Fruit fly (Drosophila melanogaster) whole organism, embryonic: ENCODE data around the gene dsd.

ENCODE experiments used
- Abd-B ChIP-seq: fragments of 200-800 bp; sonication (Bioruptor generic); optimal IDR thresholded peaks from 2 replicates; lab custom pipeline; 2018; ENCODE audit warnings: missing biosample characterization, mild to moderate bottlenecking, missing genetic modification characterization, moderate library complexity
- BEAF-32 ChIP-seq: fragments of 200-800 bp; sonication (Bioruptor generic); optimal IDR thresholded peaks from 3 replicates; lab custom pipeline; 2017; ENCODE audit warnings: missing biosample characterization, missing genetic modification characterization, mild to moderate bottlenecking, moderate library complexity, missing genetic modification reagents
- CG10979 ChIP-seq: fragments of 200-800 bp; sonication (Bioruptor generic); optimal IDR thresholded peaks from 2 replicates; lab custom pipeline; 2018; ENCODE audit warnings: missing biosample characterization, mild to moderate bottlenecking, missing genetic modification characterization, moderate library complexity
- CG11695 ChIP-seq: fragments of 200-800 bp; sonication (Bioruptor generic); IDR thresholded peaks from 3 replicates; pipeline ENCODE4 v1.3.6; 2022; ENCODE audit warnings: missing biosample characterization, missing genetic modification characterization
- CG12219 ChIP-seq: fragments of 200-800 bp; sonication (Bioruptor generic); optimal IDR thresholded peaks from 3 replicates; lab custom pipeline; 2018; ENCODE audit warnings: missing biosample characterization, mild to moderate bottlenecking, missing genetic modification characterization
- CG12236 ChIP-seq: fragments of 200-800 bp; sonication (Bioruptor generic); optimal IDR thresholded peaks from 2 replicates; lab custom pipeline; 2016; ENCODE audit warnings: missing biosample characterization, missing genetic modification characterization
- CG12769 ChIP-seq: fragments of 200-800 bp; sonication (Bioruptor generic); optimal IDR thresholded peaks from 2 replicates; lab custom pipeline; 2019; ENCODE audit warnings: missing biosample characterization, mild to moderate bottlenecking, missing genetic modification characterization, moderate library complexity
- CG15696 ChIP-seq: fragments of 200-800 bp; sonication (Bioruptor generic); optimal IDR thresholded peaks from 2 replicates; lab custom pipeline; 2019; ENCODE audit warnings: missing biosample characterization, mild to moderate bottlenecking, missing genetic modification characterization, moderate library complexity
- CG1602 ChIP-seq: fragments of 200-800 bp; sonication (Bioruptor generic); optimal IDR thresholded peaks from 3 replicates; lab custom pipeline; 2016; ENCODE audit warnings: missing biosample characterization, missing genetic modification characterization
- CG1792 ChIP-seq: fragments of 200-800 bp; sonication (Bioruptor generic); optimal IDR thresholded peaks from 2 replicates; lab custom pipeline; 2016; ENCODE audit warnings: missing biosample characterization, missing genetic modification characterization
- CG18262 ChIP-seq: fragments of 200-800 bp; optimal IDR thresholded peaks from 3 replicates; lab custom pipeline; 2019; ENCODE audit warnings: missing biosample characterization, mild to moderate bottlenecking, missing genetic modification characterization, moderate library complexity
- CG1832 ChIP-seq: fragments of 200-800 bp; sonication (Bioruptor generic); optimal IDR thresholded peaks from 2 replicates; lab custom pipeline; 2017; ENCODE audit warnings: missing biosample characterization, mild to moderate bottlenecking, missing genetic modification characterization, inconsistent platforms
- CG18476 ChIP-seq: fragments of 200-800 bp; sonication (Bioruptor generic); optimal IDR thresholded peaks from 2 replicates; lab custom pipeline; 2016; ENCODE audit warnings: missing biosample characterization, mild to moderate bottlenecking, missing genetic modification characterization
- CG6272 ChIP-seq: fragments of 200-800 bp; sonication (Bioruptor generic); IDR thresholded peaks from 2 replicates; pipeline ENCODE4 v1.3.6; 2022; ENCODE audit warnings: missing biosample characterization, missing genetic modification characterization
- CG7271 ChIP-seq: fragments of 200-800 bp; sonication (Bioruptor generic); optimal IDR thresholded peaks from 2 replicates; lab custom pipeline; 2018; ENCODE audit warnings: missing biosample characterization, mild to moderate bottlenecking, missing genetic modification characterization, moderate library complexity
- CG7556 ChIP-seq: fragments of 200-800 bp; sonication (Bioruptor generic); optimal IDR thresholded peaks from 2 replicates; lab custom pipeline; 2017; ENCODE audit warnings: missing biosample characterization, mild to moderate bottlenecking, missing genetic modification characterization
- CG8359 ChIP-seq: fragments of 200-800 bp; sonication (Bioruptor generic); optimal IDR thresholded peaks from 2 replicates; lab custom pipeline; 2017; ENCODE audit warnings: missing biosample characterization, mild to moderate bottlenecking, missing genetic modification characterization, borderline replicate concordance
- CG9609 ChIP-seq: fragments of 200-800 bp; sonication (Bioruptor generic); optimal IDR thresholded peaks from 3 replicates; lab custom pipeline; 2016; ENCODE audit warnings: missing biosample characterization, missing genetic modification characterization
- CrebB ChIP-seq: fragments of 200-800 bp; sonication (Bioruptor generic); optimal IDR thresholded peaks from 3 replicates; lab custom pipeline; 2018; ENCODE audit warnings: missing biosample characterization, mild to moderate bottlenecking, missing genetic modification characterization
- D19A ChIP-seq: fragments of 200-800 bp; optimal IDR thresholded peaks from 3 replicates; lab custom pipeline; 2019; ENCODE audit warnings: missing biosample characterization, mild to moderate bottlenecking, missing genetic modification characterization, moderate library complexity
- Dad ChIP-seq: fragments of 200-800 bp; sonication (Bioruptor generic); optimal IDR thresholded peaks from 3 replicates; lab custom pipeline; 2016; ENCODE audit warnings: missing biosample characterization, missing genetic modification characterization
- Dek ChIP-seq: fragments of 200-800 bp; sonication (Bioruptor generic); optimal IDR thresholded peaks from 3 replicates; lab custom pipeline; 2019; ENCODE audit warnings: missing biosample characterization, mild to moderate bottlenecking, missing genetic modification characterization, moderate library complexity
- HmgD ChIP-seq: fragments of 200-800 bp; sonication (Bioruptor generic); optimal IDR thresholded peaks from 3 replicates; lab custom pipeline; 2016; ENCODE audit warnings: missing biosample characterization, missing genetic modification characterization
- MBD-R2 ChIP-seq: fragments of 200-800 bp; sonication (Bioruptor generic); IDR thresholded peaks from 2 replicates; pipeline ENCODE4 v1.3.6; 2022; ENCODE audit warnings: missing biosample characterization, missing genetic modification characterization
- Meics ChIP-seq: fragments of 200-800 bp; sonication (Bioruptor generic); optimal IDR thresholded peaks from 2 replicates; lab custom pipeline; 2017; ENCODE audit warnings: missing biosample characterization, mild to moderate bottlenecking, missing genetic modification characterization
- NC2β ChIP-seq: fragments of 200-800 bp; sonication (Bioruptor generic); optimal IDR thresholded peaks from 2 replicates; lab custom pipeline; 2016; ENCODE audit warnings: missing biosample characterization, missing genetic modification characterization
- Ptx1 ChIP-seq: fragments of 200-800 bp; sonication (Bioruptor generic); IDR thresholded peaks from 2 replicates; pipeline ENCODE4 v1.3.6; 2022; ENCODE audit warnings: missing biosample characterization, missing genetic modification characterization
- Sox102F ChIP-seq: fragments of 200-800 bp; sonication (Bioruptor generic); optimal IDR thresholded peaks from 2 replicates; lab custom pipeline; 2018; ENCODE audit warnings: missing biosample characterization, mild to moderate bottlenecking, missing genetic modification characterization, moderate library complexity
- Xrp1 ChIP-seq: fragments of 200-800 bp; sonication (Bioruptor generic); IDR thresholded peaks from 2 replicates; pipeline ENCODE4 v1.3.6; 2022; ENCODE audit warnings: missing biosample characterization, missing genetic modification characterization
- bbx ChIP-seq: fragments of 200-800 bp; sonication (Bioruptor generic); IDR thresholded peaks from 2 replicates; pipeline ENCODE4 v1.3.6; 2022; ENCODE audit warnings: missing biosample characterization, missing genetic modification characterization; ENCODE audit not compliant: partially characterized antibody
- cad ChIP-seq: fragments of >200 bp; optimal IDR thresholded peaks from 2 replicates; lab custom pipeline; 2017; ENCODE audit warnings: missing biosample characterization, missing genetic modification characterization
- croc ChIP-seq: fragments of 200-800 bp; sonication (Bioruptor generic); conservative IDR thresholded peaks from 3 replicates; pipeline ENCODE4 v1.3.6; 2022; ENCODE audit warnings: missing biosample characterization, missing genetic modification characterization
- da ChIP-seq: fragments of 200-800 bp; sonication (Bioruptor generic); optimal IDR thresholded peaks from 2 replicates; lab custom pipeline; 2016; ENCODE audit warnings: missing biosample characterization, missing genetic modification characterization
- emc ChIP-seq: fragments of 200-800 bp; sonication (Bioruptor generic); optimal IDR thresholded peaks from 2 replicates; lab custom pipeline; 2016; ENCODE audit warnings: missing biosample characterization, missing genetic modification characterization
- esg ChIP-seq: fragments of 200-800 bp; sonication (Bioruptor generic); conservative IDR thresholded peaks from 2 replicates; pipeline ENCODE4 v1.3.6; 2022; ENCODE audit warnings: missing biosample characterization, missing genetic modification characterization
- eve ChIP-seq, 2 experiments: fragments of >200 bp; optimal IDR thresholded peaks; 2 replicates each; lab custom pipeline; 2017; ENCODE audit warnings: missing biosample characterization in 2 of 2, missing genetic modification characterization in 2 of 2
- ftz-f1 ChIP-seq: fragments of 200-800 bp; sonication (Bioruptor generic); optimal IDR thresholded peaks from 2 replicates; lab custom pipeline; 2016; ENCODE audit warnings: missing biosample characterization, missing genetic modification characterization
- fu2 ChIP-seq: fragments of 200-800 bp; sonication (Bioruptor generic); optimal IDR thresholded peaks from 2 replicates; lab custom pipeline; 2016; ENCODE audit warnings: missing biosample characterization, missing genetic modification characterization
- gem ChIP-seq: fragments of 200-800 bp; sonication (Bioruptor generic); optimal IDR thresholded peaks from 2 replicates; lab custom pipeline; 2019; ENCODE audit warnings: missing biosample characterization, mild to moderate bottlenecking, missing genetic modification characterization, moderate library complexity
- gsb-n ChIP-seq: fragments of 200-800 bp; sonication (Bioruptor generic); optimal IDR thresholded peaks from 3 replicates; lab custom pipeline; 2018; ENCODE audit warnings: missing biosample characterization, mild to moderate bottlenecking, missing genetic modification characterization
- lola ChIP-seq, 3 experiments: fragments of >200 bp in 2 of 3; fragments of 200-800 bp in 1 of 3; sonication (Bioruptor generic) in 1 of 3; optimal IDR thresholded peaks; 2 replicates each; lab custom pipeline; 2017 to 2019; ENCODE audit warnings: missing biosample characterization in 3 of 3, missing genetic modification characterization in 3 of 3, mild to moderate bottlenecking in 1 of 3, moderate library complexity in 1 of 3
- mam ChIP-seq: fragments of 200-800 bp; sonication (Bioruptor generic); optimal IDR thresholded peaks from 3 replicates; lab custom pipeline; 2016; ENCODE audit warnings: missing biosample characterization, missing genetic modification characterization
- oc ChIP-seq: fragments of 200-800 bp; sonication (Bioruptor generic); optimal IDR thresholded peaks from 2 replicates; lab custom pipeline; 2018; ENCODE audit warnings: missing biosample characterization, mild to moderate bottlenecking, missing genetic modification characterization, moderate library complexity
- pan ChIP-seq, 4 experiments: fragments of >200 bp in 3 of 4; fragments of 200-800 bp in 1 of 4; sonication (Bioruptor generic) in 1 of 4; optimal IDR thresholded peaks in 3 of 4; IDR thresholded peaks in 1 of 4; 2 replicates each; pipeline versions ENCODE4 v1.3.6 to Lab custom; 2017 to 2022; ENCODE audit warnings: missing biosample characterization in 2 of 4, missing genetic modification characterization in 2 of 4, mixed read lengths in 1 of 4
- pros ChIP-seq: fragments of 200-800 bp; sonication (Bioruptor generic); optimal IDR thresholded peaks from 3 replicates; lab custom pipeline; 2019; ENCODE audit warnings: missing biosample characterization, mild to moderate bottlenecking, missing genetic modification characterization, moderate library complexity
- psq ChIP-seq: fragments of 200-800 bp; sonication (Bioruptor generic); optimal IDR thresholded peaks from 2 replicates; lab custom pipeline; 2017; ENCODE audit warnings: missing biosample characterization, missing genetic modification characterization
- sc ChIP-seq, 3 experiments: fragments of >200 bp in 2 of 3; fragments of 200-800 bp in 1 of 3; sonication (Bioruptor generic) in 1 of 3; optimal IDR thresholded peaks; 2 replicates in 2 of 3; 3 replicates in 1 of 3; lab custom pipeline; 2017; ENCODE audit warnings: mild to moderate bottlenecking in 1 of 3, missing biosample characterization in 1 of 3, missing genetic modification characterization in 1 of 3, missing genetic modification reagents in 1 of 3
- tin ChIP-seq: fragments of 200-800 bp; sonication (Bioruptor generic); optimal IDR thresholded peaks from 3 replicates; lab custom pipeline; 2016; ENCODE audit warnings: missing biosample characterization, missing genetic modification characterization
- twi ChIP-seq: fragments of 200-800 bp; optimal IDR thresholded peaks from 2 replicates; lab custom pipeline; 2019; ENCODE audit warnings: missing biosample characterization, mild to moderate bottlenecking, missing genetic modification characterization, moderate library complexity
- z ChIP-seq: fragments of 200-800 bp; sonication (Bioruptor generic); IDR thresholded peaks from 3 replicates; pipeline ENCODE4 v1.3.6; 2022; ENCODE audit warnings: missing biosample characterization, missing genetic modification characterization

Gene dsd

dm6 chr3R:27554964-27555363 is 52.2 kb downstream of the dsd start (continued):
- TF ChIP-seq oc (peak; percentile 76), bbx (GFP tag; lab: Robert Waterston, UW) (no peak), D19A (tag; lab: Kevin White, UChicago) (peak; percentile 81), gem (tag; lab: Kevin White, UChicago) (peak; percentile 89), mam (peak; percentile 53), CG10979 (tag; lab: Kevin White, UChicago) (peak; percentile 85), cad (no peak), CG7271 (tag; lab: Kevin White, UChicago) (peak; percentile 14), CG7556 (GFP tag; lab: Kevin White, UChicago) (peak; percentile 77), CG12769 (tag; lab: Kevin White, UChicago) (peak; percentile 74), croc (GFP tag; lab: Robert Waterston, UW) (peak; percentile 74), CG12219 (GFP tag; lab: Kevin White, UChicago) (peak; percentile 80), HmgD (peak; percentile 7), CG12236 (GFP tag; lab: Kevin White, UChicago) (peak; percentile 68), tin (GFP tag; lab: Kevin White, UChicago) (peak; percentile 86), CrebB (tag; lab: Kevin White, UChicago) (peak; percentile 26), esg (peak; percentile 74), emc (GFP tag; lab: Kevin White, UChicago) (peak; percentile 64), Dek (tag; lab: Kevin White, UChicago) (peak; percentile 78), MBD-R2 (peak; percentile 35; the same call in 1 of the 2 replicates), Dad (GFP tag; lab: Kevin White, UChicago) (peak; percentile 72), sc (optimal IDR thresholded peaks at IDR 0.05; lab: Kevin White, UChicago) (no peak), sc (GFP tag; optimal IDR thresholded peaks at IDR 0.05; lab: Kevin White, UChicago) (peak; percentile 72), CG1602 (GFP tag; lab: Kevin White, UChicago) (peak; percentile 76), Xrp1 (peak; percentile 90), lola (GFP tag; optimal IDR thresholded peaks at IDR 0.05; lab: Kevin White, UChicago) (peak in 1 of 3 experiments; percentile 73), Meics (GFP tag; lab: Kevin White, UChicago) (peak; percentile 73)

- TF ChIP-seq fu2 (GFP tag; lab: Kevin White, UChicago) = no peak
- no peak for TF ChIP-seq CG11695 (GFP tag; lab: Robert Waterston, UW)
- TF ChIP-seq CG9609 (GFP tag; lab: Kevin White, UChicago) = peak; percentile 6
- no peak for TF ChIP-seq eve (GFP tag; optimal IDR thresholded peaks at IDR 0.05; lab: Kevin White, UChicago)
- no peak for TF ChIP-seq psq
- TF ChIP-seq CG15696 (tag; lab: Kevin White, UChicago) = no peak
- no peak for TF ChIP-seq da
- TF ChIP-seq ftz-f1 (GFP tag; lab: Kevin White, UChicago) = no peak
- TF ChIP-seq Ptx1 (GFP tag; lab: Robert Waterston, UW) = peak; percentile 62
- peak; percentile 36 for TF ChIP-seq Abd-B (GFP tag; lab: Kevin White, UChicago)
- no peak for TF ChIP-seq CG8359 (GFP tag; lab: Kevin White, UChicago)
- peak; percentile 53 for TF ChIP-seq CG18262 (tag; lab: Kevin White, UChicago)
- no peak for TF ChIP-seq NC2β (GFP tag; lab: Kevin White, UChicago)
- peak; percentile 29 for TF ChIP-seq gsb-n (tag; lab: Kevin White, UChicago)
- TF ChIP-seq z (GFP tag; lab: Robert Waterston, UW) = no peak; the same call in 2 of the 3 replicates
- TF ChIP-seq pan (optimal IDR thresholded peaks at IDR 0.05; lab: Kevin White, UChicago) = no peak
- peak in 1 of 2 experiments; percentile 68 for TF ChIP-seq pan (GFP tag; optimal IDR thresholded peaks at IDR 0.05 in 1 of 2, IDR thresholded peaks at IDR 0.05 in 1 of 2)
- peak; percentile 83 for TF ChIP-seq Sox102F (GFP tag; lab: Kevin White, UChicago)
- no peak for TF ChIP-seq CG18476 (GFP tag; lab: Kevin White, UChicago)
- no peak for TF ChIP-seq pros
- no peak for TF ChIP-seq twi (tag; lab: Kevin White, UChicago)
- no peak for TF ChIP-seq CG1792 (GFP tag; lab: Kevin White, UChicago)
- no peak for TF ChIP-seq CG1832 (GFP tag; lab: Kevin White, UChicago)
- no peak for TF ChIP-seq BEAF-32
- no peak for TF ChIP-seq CG6272
These were observed 53.3 kb downstream of the dsd start for dm6 chr3R:27553921-27554320.
